Fruit fly (Drosophila melanogaster) whole organism, embryonic: ENCODE measurements around the gene CG33502.

ENCODE experiments used
- B-H1 ChIP-seq: fragments of 200-800 bp; sonication (Bioruptor generic); IDR thresholded peaks from 3 replicates; pipeline ENCODE4 v1.3.6; 2022; ENCODE audit warnings: missing biosample characterization, missing genetic modification characterization
- Blimp-1 ChIP-seq: fragments of 200-800 bp; sonication (Bioruptor generic); optimal IDR thresholded peaks from 3 replicates; lab custom pipeline; 2018; ENCODE audit warnings: missing biosample characterization, missing genetic modification characterization, mild to moderate bottlenecking, moderate library complexity, missing genetic modification reagents
- CG10366 ChIP-seq: fragments of 200-800 bp; sonication (Bioruptor generic); IDR thresholded peaks from 2 replicates; pipeline ENCODE4 v1.3.6; 2022; ENCODE audit warnings: missing biosample characterization, missing genetic modification characterization
- CG10979 ChIP-seq: fragments of 200-800 bp; sonication (Bioruptor generic); optimal IDR thresholded peaks from 2 replicates; lab custom pipeline; 2018; ENCODE audit warnings: missing biosample characterization, mild to moderate bottlenecking, missing genetic modification characterization, moderate library complexity
- CG12391 ChIP-seq: fragments of 200-800 bp; sonication (Bioruptor generic); optimal IDR thresholded peaks from 3 replicates; lab custom pipeline; 2018; ENCODE audit warnings: missing biosample characterization, mild to moderate bottlenecking, missing genetic modification characterization, moderate library complexity
- CG12744 ChIP-seq: fragments of 200-800 bp; sonication (Bioruptor generic); optimal IDR thresholded peaks from 2 replicates; lab custom pipeline; 2016; ENCODE audit warnings: missing biosample characterization, missing genetic modification characterization
- CG13775 ChIP-seq: fragments of 200-800 bp; sonication (Bioruptor generic); optimal IDR thresholded peaks from 3 replicates; lab custom pipeline; 2017; ENCODE audit warnings: missing biosample characterization, mild to moderate bottlenecking, missing genetic modification characterization
- CG14441 ChIP-seq: fragments of 200-800 bp; sonication (Bioruptor generic); IDR thresholded peaks from 2 replicates; pipeline ENCODE4 v1.3.6; 2022; ENCODE audit warnings: missing biosample characterization, missing genetic modification characterization
- CG14710 ChIP-seq: fragments of 200-800 bp; sonication (Bioruptor generic); optimal IDR thresholded peaks from 3 replicates; lab custom pipeline; 2019; ENCODE audit warnings: missing biosample characterization, mild to moderate bottlenecking, missing genetic modification characterization, moderate library complexity
- CG18619 ChIP-seq: fragments of 200-800 bp; sonication (Bioruptor generic); optimal IDR thresholded peaks from 3 replicates; lab custom pipeline; 2017; ENCODE audit warnings: missing biosample characterization, mild to moderate bottlenecking, missing genetic modification characterization
- CG2120 ChIP-seq: fragments of 200-800 bp; sonication (Bioruptor generic); optimal IDR thresholded peaks from 3 replicates; lab custom pipeline; 2016; ENCODE audit warnings: missing biosample characterization, missing genetic modification characterization
- CG3065 ChIP-seq: fragments of 200-800 bp; sonication (Bioruptor generic); optimal IDR thresholded peaks from 2 replicates; lab custom pipeline; 2016; ENCODE audit warnings: missing biosample characterization, missing genetic modification characterization
- CG3838 ChIP-seq: fragments of 200-800 bp; sonication (Bioruptor generic); optimal IDR thresholded peaks from 3 replicates; lab custom pipeline; 2016; ENCODE audit warnings: missing biosample characterization, missing genetic modification characterization
- CG3995 ChIP-seq: fragments of 200-800 bp; sonication (Bioruptor generic); optimal IDR thresholded peaks from 3 replicates; lab custom pipeline; 2016; ENCODE audit warnings: missing biosample characterization, missing genetic modification characterization
- CG4617 ChIP-seq: fragments of 200-800 bp; sonication (Bioruptor generic); optimal IDR thresholded peaks from 3 replicates; lab custom pipeline; 2016; ENCODE audit warnings: missing biosample characterization, missing genetic modification characterization, borderline replicate concordance
- CG4730 ChIP-seq: fragments of 200-800 bp; sonication (Bioruptor generic); IDR thresholded peaks from 2 replicates; pipeline ENCODE4 v1.3.6; 2022; ENCODE audit warnings: missing biosample characterization, missing genetic modification characterization
- CG6765 ChIP-seq: fragments of 200-800 bp; sonication (Bioruptor generic); optimal IDR thresholded peaks from 3 replicates; lab custom pipeline; 2017; ENCODE audit warnings: missing biosample characterization, mild to moderate bottlenecking, missing genetic modification characterization
- CG8281 ChIP-seq: fragments of 200-800 bp; sonication (Bioruptor generic); optimal IDR thresholded peaks from 2 replicates; lab custom pipeline; 2018; ENCODE audit warnings: missing biosample characterization, mild to moderate bottlenecking, missing genetic modification characterization, moderate library complexity
- Drgx ChIP-seq: fragments of 200-800 bp; sonication (Bioruptor generic); IDR thresholded peaks from 2 replicates; pipeline ENCODE4 v1.3.6; 2022; ENCODE audit warnings: missing biosample characterization, missing genetic modification characterization
- Ets65A ChIP-seq: fragments of 200-800 bp; sonication (Bioruptor generic); peaks from one replicate; lab custom pipeline; 2016; ENCODE audit warnings: missing biosample characterization, missing genetic modification characterization
- NfI ChIP-seq: fragments of 200-800 bp; sonication (Bioruptor generic); optimal IDR thresholded peaks from 3 replicates; lab custom pipeline; 2018; ENCODE audit warnings: missing biosample characterization, mild to moderate bottlenecking, missing genetic modification characterization, moderate library complexity
- Pdp1 ChIP-seq, 2 experiments: fragments of 200-800 bp; sonication (Bioruptor generic); optimal IDR thresholded peaks; 3 replicates each; lab custom pipeline; 2016; ENCODE audit warnings: missing biosample characterization in 2 of 2, missing genetic modification characterization in 2 of 2, mild to moderate bottlenecking in 1 of 2, moderate library complexity in 1 of 2
- Poxn ChIP-seq: fragments of 200-800 bp; sonication (Bioruptor generic); IDR thresholded peaks from 2 replicates; pipeline ENCODE4 v1.3.6; 2022; ENCODE audit warnings: missing biosample characterization, missing genetic modification characterization
- Sox102F ChIP-seq: fragments of 200-800 bp; sonication (Bioruptor generic); optimal IDR thresholded peaks from 2 replicates; lab custom pipeline; 2018; ENCODE audit warnings: missing biosample characterization, mild to moderate bottlenecking, missing genetic modification characterization, moderate library complexity
- Sry-δ ChIP-seq: fragments of 200-800 bp; sonication (Bioruptor generic); optimal IDR thresholded peaks from 2 replicates; lab custom pipeline; 2016; ENCODE audit warnings: missing biosample characterization, missing genetic modification characterization
- Xrp1 ChIP-seq: fragments of 200-800 bp; sonication (Bioruptor generic); IDR thresholded peaks from 2 replicates; pipeline ENCODE4 v1.3.6; 2022; ENCODE audit warnings: missing biosample characterization, missing genetic modification characterization
- abd-A ChIP-seq: fragments of 200-800 bp; sonication (Bioruptor generic); optimal IDR thresholded peaks from 3 replicates; lab custom pipeline; 2019; ENCODE audit warnings: missing biosample characterization, mild to moderate bottlenecking, missing genetic modification characterization, moderate library complexity
- amos ChIP-seq: fragments of 200-800 bp; sonication (Bioruptor generic); IDR thresholded peaks from 2 replicates; pipeline ENCODE4 v1.3.6; 2022; ENCODE audit warnings: missing biosample characterization, missing genetic modification characterization; ENCODE audit not compliant: partially characterized antibody
- bcd ChIP-seq: fragments of 200-800 bp; sonication (Bioruptor generic); optimal IDR thresholded peaks from 2 replicates; lab custom pipeline; 2017; ENCODE audit warnings: missing biosample characterization, mild to moderate bottlenecking, missing genetic modification characterization
- bigmax ChIP-seq: fragments of 200-800 bp; sonication (Bioruptor generic); optimal IDR thresholded peaks from 2 replicates; lab custom pipeline; 2018; ENCODE audit warnings: missing biosample characterization, mild to moderate bottlenecking, missing genetic modification characterization
- bsh ChIP-seq, 2 experiments: fragments of 200-800 bp; sonication (Bioruptor generic); optimal IDR thresholded peaks; 2 replicates each; lab custom pipeline; 2017 to 2018; ENCODE audit warnings: mild to moderate bottlenecking in 2 of 2, missing biosample characterization in 2 of 2, missing genetic modification characterization in 2 of 2, moderate library complexity in 1 of 2
- cas ChIP-seq: fragments of 200-800 bp; sonication (Bioruptor generic); IDR thresholded peaks from 2 replicates; pipeline ENCODE4 v1.3.6; 2022; ENCODE audit warnings: missing biosample characterization, missing genetic modification characterization
- corto ChIP-seq: fragments of 200-800 bp; sonication (Bioruptor generic); optimal IDR thresholded peaks from 2 replicates; lab custom pipeline; 2016; ENCODE audit warnings: missing biosample characterization, mild to moderate bottlenecking, missing genetic modification characterization, moderate library complexity
- croc ChIP-seq: fragments of 200-800 bp; sonication (Bioruptor generic); conservative IDR thresholded peaks from 3 replicates; pipeline ENCODE4 v1.3.6; 2022; ENCODE audit warnings: missing biosample characterization, missing genetic modification characterization
- cwo ChIP-seq: fragments of 200-800 bp; sonication (Bioruptor generic); optimal IDR thresholded peaks from 3 replicates; lab custom pipeline; 2017; ENCODE audit warnings: missing biosample characterization, missing genetic modification characterization, mild to moderate bottlenecking, moderate library complexity, missing genetic modification reagents
- dan ChIP-seq: fragments of 200-800 bp; sonication (Bioruptor generic); IDR thresholded peaks from 2 replicates; pipeline ENCODE4 v1.3.6; 2022; ENCODE audit warnings: missing biosample characterization, missing genetic modification characterization
- dmrt99B ChIP-seq: fragments of 200-800 bp; sonication (Bioruptor generic); optimal IDR thresholded peaks from 2 replicates; lab custom pipeline; 2018; ENCODE audit warnings: missing biosample characterization, mild to moderate bottlenecking, missing genetic modification characterization, moderate library complexity
- gcm ChIP-seq: fragments of 200-800 bp; sonication (Bioruptor generic); optimal IDR thresholded peaks from 2 replicates; lab custom pipeline; 2019; ENCODE audit warnings: missing biosample characterization, mild to moderate bottlenecking, missing genetic modification characterization, moderate library complexity
- grau ChIP-seq: fragments of 200-800 bp; optimal IDR thresholded peaks from 3 replicates; lab custom pipeline; 2019; ENCODE audit warnings: missing biosample characterization, mild to moderate bottlenecking, missing genetic modification characterization, moderate library complexity
- h ChIP-seq: fragments of >200 bp; optimal IDR thresholded peaks from 2 replicates; lab custom pipeline; 2017
- hb ChIP-seq: fragments of 200-800 bp; sonication (Bioruptor generic); IDR thresholded peaks from 3 replicates; pipeline ENCODE4 v1.3.6; 2022; ENCODE audit warnings: missing biosample characterization, missing genetic modification characterization; ENCODE audit not compliant: partially characterized antibody
- her ChIP-seq: fragments of 200-800 bp; sonication (Bioruptor generic); optimal IDR thresholded peaks from 2 replicates; lab custom pipeline; 2016; ENCODE audit warnings: missing biosample characterization, missing genetic modification characterization
- lbe ChIP-seq: fragments of 200-800 bp; sonication (Bioruptor generic); optimal IDR thresholded peaks from 2 replicates; lab custom pipeline; 2016; ENCODE audit warnings: missing biosample characterization, mild to moderate bottlenecking, missing genetic modification characterization
- lola ChIP-seq, 3 experiments: fragments of >200 bp in 2 of 3; fragments of 200-800 bp in 1 of 3; sonication (Bioruptor generic) in 1 of 3; optimal IDR thresholded peaks; 2 replicates each; lab custom pipeline; 2017 to 2019; ENCODE audit warnings: missing biosample characterization in 3 of 3, missing genetic modification characterization in 3 of 3, mild to moderate bottlenecking in 1 of 3, moderate library complexity in 1 of 3
- nom ChIP-seq: fragments of 200-800 bp; sonication (Bioruptor generic); optimal IDR thresholded peaks from 2 replicates; lab custom pipeline; 2017; ENCODE audit warnings: missing biosample characterization, missing genetic modification characterization, mild to moderate bottlenecking, moderate library complexity, missing genetic modification reagents
- odd ChIP-seq: fragments of 200-800 bp; sonication (Bioruptor generic); optimal IDR thresholded peaks from 2 replicates; lab custom pipeline; 2017; ENCODE audit warnings: missing biosample characterization, mild to moderate bottlenecking, missing genetic modification characterization
- sqz ChIP-seq: fragments of 200-800 bp; sonication (Bioruptor generic); optimal IDR thresholded peaks from 3 replicates; lab custom pipeline; 2018; ENCODE audit warnings: missing biosample characterization, mild to moderate bottlenecking, missing genetic modification characterization
- stc ChIP-seq: fragments of 200-800 bp; sonication (Bioruptor generic); IDR thresholded peaks from 2 replicates; pipeline ENCODE4 v1.3.6; 2022; ENCODE audit warnings: missing biosample characterization, missing genetic modification characterization
- sug ChIP-seq: fragments of 200-800 bp; optimal IDR thresholded peaks from 2 replicates; lab custom pipeline; 2019; ENCODE audit warnings: missing biosample characterization, mild to moderate bottlenecking, missing genetic modification characterization, moderate library complexity
- wor ChIP-seq: fragments of 200-800 bp; sonication (Bioruptor generic); IDR thresholded peaks from 2 replicates; pipeline ENCODE4 v1.3.6; 2022; ENCODE audit warnings: missing biosample characterization, missing genetic modification characterization

CG33502 gene

DNA sequence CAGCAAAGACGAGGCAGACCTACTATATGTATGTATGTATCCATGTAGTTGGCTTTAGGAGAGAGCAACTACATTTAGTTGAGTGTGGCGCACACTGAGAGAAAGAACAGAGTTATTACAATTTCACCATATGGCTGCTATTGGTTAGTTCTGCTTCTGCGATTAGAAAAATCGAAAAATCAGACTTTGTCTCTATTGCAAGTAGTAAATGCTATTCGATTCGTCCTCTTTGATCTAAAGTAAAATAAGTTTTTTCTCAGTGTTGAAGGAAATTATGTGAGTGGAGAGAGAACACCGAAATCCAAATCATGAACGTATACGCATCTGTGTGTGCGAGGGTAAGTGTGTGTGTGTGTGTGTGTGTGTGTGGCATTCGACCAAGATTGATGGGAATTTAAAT is 17.4 kb downstream of the CG33502 start (continued):
- peak; percentile 72 for TF ChIP-seq NfI (GFP tag; lab: Kevin White, UChicago)
- no peak for TF ChIP-seq abd-A (tag; lab: Kevin White, UChicago)
- peak; percentile 73; the same call in 1 of the 2 replicates for TF ChIP-seq CG10366 (GFP tag; lab: Robert Waterston, UW)
- TF ChIP-seq CG8281 (tag; lab: Kevin White, UChicago) = peak; percentile 57
- TF ChIP-seq CG3065 (GFP tag; lab: Kevin White, UChicago) = peak; percentile 44
- TF ChIP-seq CG4617 = peak; percentile 54
- peak; percentile 57 for TF ChIP-seq CG2120 (GFP tag; lab: Kevin White, UChicago)
- peak; percentile 12 for TF ChIP-seq bigmax (GFP tag; lab: Kevin White, UChicago)
- TF ChIP-seq CG12744 (GFP tag; lab: Kevin White, UChicago) = peak; percentile 63
- TF ChIP-seq sug (tag; lab: Kevin White, UChicago) = no peak
- peak; percentile 81 for TF ChIP-seq grau (tag; lab: Kevin White, UChicago)
- TF ChIP-seq wor = peak; percentile 82
- peak; percentile 79 for TF ChIP-seq her (GFP tag; lab: Kevin White, UChicago)
- TF ChIP-seq CG18619 (GFP tag; lab: Kevin White, UChicago) = peak; percentile 44
- peak; percentile 98 for TF ChIP-seq Ets65A (GFP tag; lab: Kevin White, UChicago)
- TF ChIP-seq CG10979 = peak; percentile 94
- peak; percentile 32 for TF ChIP-seq Sry-δ (GFP tag; lab: Kevin White, UChicago)
- no peak for TF ChIP-seq hb (GFP tag; lab: Robert Waterston, UW)
- peak; percentile 67 for TF ChIP-seq stc (GFP tag; lab: Robert Waterston, UW)
- peak; percentile 83 for TF ChIP-seq CG12391 (tag; lab: Kevin White, UChicago)
- TF ChIP-seq CG6765 (GFP tag; lab: Kevin White, UChicago) = no peak
- TF ChIP-seq h (lab: Kevin White, UChicago) = no peak
- peak; percentile 77 for TF ChIP-seq CG4730 (GFP tag; lab: Robert Waterston, UW)
- no peak for TF ChIP-seq amos (GFP tag; lab: Robert Waterston, UW)
- peak in 1 of 3 experiments; percentile 74 for TF ChIP-seq lola (GFP tag; optimal IDR thresholded peaks at IDR 0.05; lab: Kevin White, UChicago)
- TF ChIP-seq lbe (GFP tag; lab: Kevin White, UChicago) = peak; percentile 75
- TF ChIP-seq B-H1 (GFP tag; lab: Robert Waterston, UW) = peak; percentile 51
- TF ChIP-seq sqz (GFP tag; lab: Kevin White, UChicago) = peak; percentile 69
- TF ChIP-seq Pdp1 (GFP tag; optimal IDR thresholded peaks at IDR 0.05; lab: Kevin White, UChicago) = peak; percentile 80 to 85
- TF ChIP-seq Blimp-1 = peak; percentile 90
- peak; percentile 63 for TF ChIP-seq gcm (GFP tag; lab: Kevin White, UChicago)
- peak; percentile 54; the same call in 1 of the 2 replicates for TF ChIP-seq cas (GFP tag; lab: Robert Waterston, UW)
- TF ChIP-seq Xrp1 (GFP tag; lab: Robert Waterston, UW) = peak; percentile 92
- TF ChIP-seq Poxn (GFP tag; lab: Robert Waterston, UW) = no peak
- peak; percentile 79 for TF ChIP-seq CG14441 (GFP tag; lab: Robert Waterston, UW)
- TF ChIP-seq cwo (GFP tag; lab: Kevin White, UChicago) = peak; percentile 49
- peak; percentile 90 for TF ChIP-seq CG14710 (tag; lab: Kevin White, UChicago)
- peak; percentile 78; the same call in 1 of the 2 replicates for TF ChIP-seq dan (GFP tag; lab: Robert Waterston, UW)
- TF ChIP-seq CG13775 (GFP tag; lab: Kevin White, UChicago) = peak; percentile 80

DNA sequence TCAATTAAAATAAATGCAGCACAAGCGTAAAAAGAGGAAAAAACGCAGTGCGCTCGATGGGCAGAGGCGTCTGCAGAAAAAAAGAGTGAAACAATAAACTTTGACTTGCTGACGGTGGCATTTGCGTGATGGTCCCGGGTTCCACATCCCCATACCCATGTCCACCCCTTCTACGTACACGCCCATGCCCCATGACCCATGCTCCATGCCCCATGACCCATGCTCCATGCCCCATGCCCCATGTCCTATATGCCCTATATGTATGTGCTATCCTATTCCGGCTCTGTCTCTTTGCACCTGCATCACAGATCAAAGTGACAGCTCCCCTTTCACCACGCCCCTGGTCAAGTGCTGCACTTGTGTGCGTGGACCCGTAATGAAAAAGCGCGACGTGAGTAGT is 19.3 kb downstream of the CG33502 start:
- TF ChIP-seq croc (no peak), CG3838 (GFP tag; lab: Kevin White, UChicago) (no peak), Sox102F (GFP tag; lab: Kevin White, UChicago) (no peak), CG3995 (GFP tag; lab: Kevin White, UChicago) (no peak), corto (GFP tag; lab: Kevin White, UChicago) (no peak), bsh (GFP tag; optimal IDR thresholded peaks at IDR 0.05; lab: Kevin White, UChicago) (peak in 1 of 2 experiments; percentile 38), Drgx (peak; percentile 27; the same call in 1 of the 2 replicates), odd (GFP tag; lab: Kevin White, UChicago) (no peak), B-H1 (GFP tag; lab: Robert Waterston, UW) (no peak), bcd (GFP tag; lab: Kevin White, UChicago) (no peak), nom (GFP tag; lab: Kevin White, UChicago) (peak; percentile 51), dmrt99B (tag; lab: Kevin White, UChicago) (no peak)
